Fruit fly (Drosophila melanogaster) S2 (cell line): ENCODE results near the gene CG8757.

Source experiments
- CG8478 ChIP-seq: fragments of >200 bp; optimal IDR thresholded peaks from 2 replicates; lab custom pipeline; 2018
- CTCF ChIP-seq, 2 experiments: fragments of >200 bp; optimal IDR thresholded peaks; 2 replicates each; lab custom pipeline; 2018

Gene CG8757

dm6 chr3L:13842140-13842539 is at the start of gene CG8757:
Gene CG8757 (minus strand): TSS chr3L:13842240.
- TF ChIP-seq CTCF (optimal IDR thresholded peaks at IDR 0.05; lab: Kevin White, UChicago) (no peak), CG8478 (no peak)

- TF ChIP-seq CG8478 (no peak), CTCF (optimal IDR thresholded peaks at IDR 0.05; lab: Kevin White, UChicago) (no peak)
Observed at dm6 chr3L:13887092-13887491, 45.1 kb upstream of the CG8757 start.

- TF ChIP-seq CTCF (optimal IDR thresholded peaks at IDR 0.05; lab: Kevin White, UChicago) (no peak), CG8478 (no peak)
Observed at dm6 chr3L:13884460-13885056, 42.5 kb upstream of the CG8757 start.

dm6 chr3L:13882532-13882931 is 40.5 kb upstream of the CG8757 start:
- TF ChIP-seq CTCF (optimal IDR thresholded peaks at IDR 0.05; lab: Kevin White, UChicago), result no peak
- no peak for TF ChIP-seq CG8478

dm6 chr3L:13881555-13881954 is 39.5 kb upstream of the CG8757 start:
- TF ChIP-seq CTCF (optimal IDR thresholded peaks at IDR 0.05; lab: Kevin White, UChicago) (no peak), CG8478 (no peak)

- TF ChIP-seq CTCF (optimal IDR thresholded peaks at IDR 0.05; lab: Kevin White, UChicago) (no peak), CG8478 (no peak)
Observed at dm6 chr3L:13878729-13879128, 36.7 kb upstream of the CG8757 start, which contains the start of gene CG13737. Gene CG13737 (plus strand): TSS chr3L:13878994.

dm6 chr3L:13877904-13878303 is 35.9 kb upstream of the CG8757 start:
- no peak for TF ChIP-seq CTCF (optimal IDR thresholded peaks at IDR 0.05; lab: Kevin White, UChicago)
- no peak for TF ChIP-seq CG8478

dm6 chr3L:13876967-13877366 is 34.9 kb upstream of the CG8757 start:
- no peak for TF ChIP-seq CG8478
- no peak for TF ChIP-seq CTCF (optimal IDR thresholded peaks at IDR 0.05; lab: Kevin White, UChicago)

- TF ChIP-seq CG8478 (no peak), CTCF (optimal IDR thresholded peaks at IDR 0.05; lab: Kevin White, UChicago) (no peak)
Observed at dm6 chr3L:13866780-13867179, 24.7 kb upstream of the CG8757 start, which contains the start of gene CG8745. Gene CG8745 (minus strand): TSS chr3L:13866905.

- TF ChIP-seq CTCF (optimal IDR thresholded peaks at IDR 0.05; lab: Kevin White, UChicago), result no peak
- TF ChIP-seq CG8478, result no peak
Observed at dm6 chr3L:13866270-13866669, 24.2 kb upstream of the CG8757 start.

- TF ChIP-seq CTCF (optimal IDR thresholded peaks at IDR 0.05; lab: Kevin White, UChicago) (no peak), CG8478 (no peak)
Observed at dm6 chr3L:13865484-13865883, 23.4 kb upstream of the CG8757 start.

dm6 chr3L:13864568-13864967 is 22.5 kb upstream of the CG8757 start:
- TF ChIP-seq CTCF (optimal IDR thresholded peaks at IDR 0.05; lab: Kevin White, UChicago), result no peak
- no peak for TF ChIP-seq CG8478

dm6 chr3L:13863365-13863775 is 21.3 kb upstream of the CG8757 start:
- no peak for TF ChIP-seq CTCF (optimal IDR thresholded peaks at IDR 0.05; lab: Kevin White, UChicago)
- no peak for TF ChIP-seq CG8478

dm6 chr3L:13862403-13862802 is 20.4 kb upstream of the CG8757 start:
- TF ChIP-seq CG8478 (no peak), CTCF (optimal IDR thresholded peaks at IDR 0.05; lab: Kevin White, UChicago) (no peak)

- TF ChIP-seq CTCF (optimal IDR thresholded peaks at IDR 0.05; lab: Kevin White, UChicago) (peak; percentile 35 to 68), CG8478 (no peak)
Observed at dm6 chr3L:13859688-13860373, 17.8 kb upstream of the CG8757 start.

- no peak for TF ChIP-seq CG8478
- TF ChIP-seq CTCF (optimal IDR thresholded peaks at IDR 0.05; lab: Kevin White, UChicago), result no peak
Observed at dm6 chr3L:13845754-13846153, 3.7 kb upstream of the CG8757 start, which contains the start of gene Hml. Gene Hml (plus strand): TSS chr3L:13846054.

dm6 chr3L:13845292-13845691 is 3.3 kb upstream of the CG8757 start:
- no peak for TF ChIP-seq CG8478
- peak; percentile 98 to 99 for TF ChIP-seq CTCF (optimal IDR thresholded peaks at IDR 0.05; lab: Kevin White, UChicago)
